Fruit fly (Drosophila melanogaster) whole organism, embryonic: ENCODE data around the gene CG13247.

Experiments
- Bteb2 ChIP-seq: fragments of 200-800 bp; sonication (Bioruptor generic); optimal IDR thresholded peaks from 2 replicates; lab custom pipeline; 2016; ENCODE audit warnings: missing biosample characterization, missing genetic modification characterization
- C15 ChIP-seq: fragments of 200-800 bp; sonication (Bioruptor generic); IDR thresholded peaks from 3 replicates; pipeline ENCODE4 v1.3.6; 2022; ENCODE audit warnings: missing biosample characterization, missing genetic modification characterization
- CG1024 ChIP-seq: fragments of 200-800 bp; sonication (Bioruptor generic); IDR thresholded peaks from 2 replicates; pipeline ENCODE4 v1.3.6; 2022; ENCODE audit warnings: missing biosample characterization, missing genetic modification characterization
- CG10431 ChIP-seq: fragments of 200-800 bp; sonication (Bioruptor generic); optimal IDR thresholded peaks from 3 replicates; lab custom pipeline; 2018; ENCODE audit warnings: missing biosample characterization, mild to moderate bottlenecking, missing genetic modification characterization
- CG12071 ChIP-seq: fragments of 200-800 bp; sonication (Bioruptor generic); optimal IDR thresholded peaks from 3 replicates; lab custom pipeline; 2018; ENCODE audit warnings: missing biosample characterization, mild to moderate bottlenecking, missing genetic modification characterization
- CG12659 ChIP-seq: fragments of 200-800 bp; sonication (Bioruptor generic); optimal IDR thresholded peaks from 3 replicates; lab custom pipeline; 2017; ENCODE audit warnings: mild to moderate bottlenecking, missing biosample characterization, missing genetic modification reagents, missing genetic modification characterization
- CG16815 ChIP-seq: fragments of 200-800 bp; sonication (Bioruptor generic); optimal IDR thresholded peaks from 3 replicates; lab custom pipeline; 2017; ENCODE audit warnings: missing biosample characterization, mild to moderate bottlenecking, missing genetic modification characterization
- CG30020 ChIP-seq: fragments of 200-800 bp; optimal IDR thresholded peaks from 2 replicates; lab custom pipeline; 2019; ENCODE audit warnings: missing biosample characterization, mild to moderate bottlenecking, missing genetic modification characterization, moderate library complexity
- CG31441 ChIP-seq: fragments of 200-800 bp; sonication (Bioruptor generic); IDR thresholded peaks from 2 replicates; pipeline ENCODE4 v1.3.6; 2022; ENCODE audit warnings: missing biosample characterization, missing genetic modification characterization
- CG3163 ChIP-seq: fragments of 200-800 bp; sonication (Bioruptor generic); optimal IDR thresholded peaks from 3 replicates; lab custom pipeline; 2016; ENCODE audit warnings: missing biosample characterization, missing genetic modification characterization
- CG32532 ChIP-seq: fragments of 200-800 bp; sonication (Bioruptor generic); IDR thresholded peaks from 2 replicates; pipeline ENCODE4 v1.3.6; 2022; ENCODE audit warnings: missing biosample characterization, missing genetic modification characterization
- CG3407 ChIP-seq: fragments of 200-800 bp; sonication (Bioruptor generic); optimal IDR thresholded peaks from 2 replicates; lab custom pipeline; 2018; ENCODE audit warnings: missing biosample characterization, mild to moderate bottlenecking, missing genetic modification characterization
- CG43689 ChIP-seq: fragments of 200-800 bp; sonication (Bioruptor generic); IDR thresholded peaks from 2 replicates; pipeline ENCODE4 v1.3.6; 2022; ENCODE audit warnings: missing biosample characterization, missing genetic modification characterization
- CG4820 ChIP-seq: fragments of 200-800 bp; sonication (Bioruptor generic); optimal IDR thresholded peaks from 3 replicates; lab custom pipeline; 2016; ENCODE audit warnings: missing biosample characterization, missing genetic modification characterization
- CG6654 ChIP-seq: fragments of 200-800 bp; sonication (Bioruptor generic); optimal IDR thresholded peaks from 2 replicates; lab custom pipeline; 2017; ENCODE audit warnings: missing biosample characterization, mild to moderate bottlenecking, missing genetic modification characterization
- CG6765 ChIP-seq: fragments of 200-800 bp; sonication (Bioruptor generic); optimal IDR thresholded peaks from 3 replicates; lab custom pipeline; 2017; ENCODE audit warnings: missing biosample characterization, mild to moderate bottlenecking, missing genetic modification characterization
- CG6854 ChIP-seq: fragments of 200-800 bp; sonication (Bioruptor generic); optimal IDR thresholded peaks from 3 replicates; lab custom pipeline; 2017; ENCODE audit warnings: missing biosample characterization, mild to moderate bottlenecking, missing genetic modification characterization
- CG7987 ChIP-seq: fragments of 200-800 bp; sonication (Bioruptor generic); optimal IDR thresholded peaks from 2 replicates; lab custom pipeline; 2018; ENCODE audit warnings: missing biosample characterization, mild to moderate bottlenecking, missing genetic modification characterization, moderate library complexity
- CG9437 ChIP-seq: fragments of 200-800 bp; sonication (Bioruptor generic); optimal IDR thresholded peaks from 2 replicates; lab custom pipeline; 2018; ENCODE audit warnings: missing biosample characterization, mild to moderate bottlenecking, missing genetic modification characterization
- CG9932 ChIP-seq: fragments of 200-800 bp; sonication (Bioruptor generic); IDR thresholded peaks from 2 replicates; pipeline ENCODE4 v1.3.6; 2022; ENCODE audit warnings: missing biosample characterization, missing genetic modification characterization
- CTCF ChIP-seq: fragments of 200-800 bp; sonication (Bioruptor generic); optimal IDR thresholded peaks from 2 replicates; lab custom pipeline; 2017; ENCODE audit warnings: missing biosample characterization, mild to moderate bottlenecking, missing genetic modification characterization, moderate library complexity
- Dip3 ChIP-seq: fragments of 200-800 bp; sonication (Bioruptor generic); optimal IDR thresholded peaks from 3 replicates; lab custom pipeline; 2016; ENCODE audit warnings: missing biosample characterization, missing genetic modification characterization
- Doc2 ChIP-seq: fragments of 200-800 bp; sonication (Bioruptor generic); IDR thresholded peaks from 2 replicates; pipeline ENCODE4 v1.3.6; 2022; ENCODE audit warnings: missing biosample characterization, missing genetic modification characterization
- Dref ChIP-seq: fragments of 200-800 bp; sonication (Bioruptor generic); IDR thresholded peaks from 2 replicates; pipeline ENCODE4 v1.3.6; 2022; ENCODE audit warnings: missing biosample characterization, missing genetic modification characterization
- Fer3 ChIP-seq: fragments of 200-800 bp; sonication (Bioruptor generic); optimal IDR thresholded peaks from 2 replicates; lab custom pipeline; 2018; ENCODE audit warnings: missing biosample characterization, mild to moderate bottlenecking, missing genetic modification characterization, moderate library complexity
- Gsc ChIP-seq: fragments of 200-800 bp; sonication (Bioruptor generic); IDR thresholded peaks from 2 replicates; pipeline ENCODE4 v1.3.6; 2022; ENCODE audit warnings: missing biosample characterization, missing genetic modification characterization
- H2.0 ChIP-seq: fragments of 200-800 bp; sonication (Bioruptor generic); IDR thresholded peaks from 2 replicates; pipeline ENCODE4 v1.3.6; 2022; ENCODE audit warnings: missing biosample characterization, missing genetic modification characterization
- Hr3 ChIP-seq: fragments of 200-800 bp; sonication (Bioruptor generic); optimal IDR thresholded peaks from 3 replicates; lab custom pipeline; 2016; ENCODE audit warnings: missing biosample characterization, missing genetic modification characterization
- Hsf ChIP-seq: fragments of 200-800 bp; sonication (Bioruptor generic); optimal IDR thresholded peaks from 3 replicates; lab custom pipeline; 2016; ENCODE audit warnings: missing biosample characterization, missing genetic modification characterization
- NC2β ChIP-seq: fragments of 200-800 bp; sonication (Bioruptor generic); optimal IDR thresholded peaks from 2 replicates; lab custom pipeline; 2016; ENCODE audit warnings: missing biosample characterization, missing genetic modification characterization
- NfI ChIP-seq: fragments of 200-800 bp; sonication (Bioruptor generic); optimal IDR thresholded peaks from 3 replicates; lab custom pipeline; 2018; ENCODE audit warnings: missing biosample characterization, mild to moderate bottlenecking, missing genetic modification characterization, moderate library complexity
- Sry-δ ChIP-seq: fragments of 200-800 bp; sonication (Bioruptor generic); optimal IDR thresholded peaks from 2 replicates; lab custom pipeline; 2016; ENCODE audit warnings: missing biosample characterization, missing genetic modification characterization
- Ssrp ChIP-seq: fragments of 200-800 bp; sonication (Bioruptor generic); optimal IDR thresholded peaks from 2 replicates; lab custom pipeline; 2018; ENCODE audit warnings: missing biosample characterization, mild to moderate bottlenecking, missing genetic modification characterization, moderate library complexity
- Vsx1 ChIP-seq: fragments of 200-800 bp; sonication (Bioruptor generic); optimal IDR thresholded peaks from 2 replicates; lab custom pipeline; 2017; ENCODE audit warnings: missing biosample characterization, mild to moderate bottlenecking, missing genetic modification characterization, missing genetic modification reagents
- Xbp1 ChIP-seq: fragments of 200-800 bp; sonication (Bioruptor generic); optimal IDR thresholded peaks from 3 replicates; lab custom pipeline; 2016; ENCODE audit warnings: missing biosample characterization, mild to moderate bottlenecking, missing genetic modification characterization
- cad ChIP-seq: fragments of >200 bp; optimal IDR thresholded peaks from 2 replicates; lab custom pipeline; 2017; ENCODE audit warnings: missing biosample characterization, missing genetic modification characterization
- chif ChIP-seq, 2 experiments: fragments of 200-800 bp; sonication (Bioruptor generic); optimal IDR thresholded peaks; 3 replicates each; lab custom pipeline; 2016; ENCODE audit warnings: missing biosample characterization in 2 of 2, missing genetic modification characterization in 2 of 2
- chinmo ChIP-seq: fragments of 200-800 bp; sonication (Bioruptor generic); IDR thresholded peaks from 4 replicates; pipeline ENCODE4 v1.3.6; 2022; ENCODE audit warnings: missing biosample characterization, missing genetic modification characterization; ENCODE audit not compliant: partially characterized antibody
- dpn ChIP-seq, 2 experiments: fragments of 200-800 bp; sonication (Bioruptor generic); optimal IDR thresholded peaks; 3 replicates each; lab custom pipeline; 2016; ENCODE audit warnings: missing biosample characterization in 2 of 2, missing genetic modification characterization in 2 of 2
- emc ChIP-seq: fragments of 200-800 bp; sonication (Bioruptor generic); optimal IDR thresholded peaks from 2 replicates; lab custom pipeline; 2016; ENCODE audit warnings: missing biosample characterization, missing genetic modification characterization
- insv ChIP-seq, 2 experiments: fragments of 200-800 bp; sonication (Bioruptor generic); optimal IDR thresholded peaks; 3 replicates each; lab custom pipeline; 2016 to 2018; ENCODE audit warnings: missing biosample characterization in 2 of 2, missing genetic modification characterization in 2 of 2
- nerfin-2 ChIP-seq: fragments of 200-800 bp; sonication (Bioruptor generic); IDR thresholded peaks from 2 replicates; pipeline ENCODE4 v1.3.6; 2022; ENCODE audit warnings: missing biosample characterization, missing genetic modification characterization; ENCODE audit not compliant: partially characterized antibody
- onecut ChIP-seq: fragments of 200-800 bp; sonication (Bioruptor generic); IDR thresholded peaks from 2 replicates; pipeline ENCODE4 v1.3.6; 2022; ENCODE audit warnings: missing biosample characterization, missing genetic modification characterization
- phol ChIP-seq: fragments of 200-800 bp; sonication (Bioruptor generic); optimal IDR thresholded peaks from 3 replicates; lab custom pipeline; 2018; ENCODE audit warnings: missing biosample characterization, mild to moderate bottlenecking, missing genetic modification characterization, moderate library complexity
- sd ChIP-seq: fragments of 200-800 bp; sonication (Bioruptor generic); optimal IDR thresholded peaks from 3 replicates; lab custom pipeline; 2018; ENCODE audit warnings: missing biosample characterization, mild to moderate bottlenecking, missing genetic modification characterization, moderate library complexity
- sens ChIP-seq: fragments of 200-800 bp; sonication (Bioruptor generic); peaks from one replicate; lab custom pipeline; 2016; ENCODE audit warnings: missing biosample characterization, missing genetic modification characterization
- slou ChIP-seq: fragments of 200-800 bp; sonication (Bioruptor generic); optimal IDR thresholded peaks from 3 replicates; lab custom pipeline; 2016; ENCODE audit warnings: missing biosample characterization, missing genetic modification characterization
- sob ChIP-seq: fragments of 200-800 bp; sonication (Bioruptor generic); IDR thresholded peaks from 2 replicates; pipeline ENCODE4 v1.3.6; 2022; ENCODE audit warnings: missing biosample characterization, missing genetic modification characterization
- sug ChIP-seq: fragments of 200-800 bp; optimal IDR thresholded peaks from 2 replicates; lab custom pipeline; 2019; ENCODE audit warnings: missing biosample characterization, mild to moderate bottlenecking, missing genetic modification characterization, moderate library complexity
- ttk ChIP-seq: fragments of 200-800 bp; sonication (Bioruptor generic); IDR thresholded peaks from 2 replicates; pipeline ENCODE4 v2.1.2; 2022; ENCODE audit warnings: missing biosample characterization, missing genetic modification characterization
- unpg ChIP-seq: fragments of 200-800 bp; sonication (Bioruptor generic); optimal IDR thresholded peaks from 3 replicates; lab custom pipeline; 2018; ENCODE audit warnings: missing biosample characterization, mild to moderate bottlenecking, missing genetic modification characterization, moderate library complexity

Gene CG13247

dm6 chr3L:20393357-20393756 is 23.2 kb downstream of the CG13247 start, which contains the start of gene CG33969 (continued):
- TF ChIP-seq Gsc (GFP tag; lab: Robert Waterston, UW) (no peak), nerfin-2 (GFP tag; lab: Robert Waterston, UW) (no peak), CG43689 (GFP tag; lab: Robert Waterston, UW) (no peak), CG30020 (tag; lab: Kevin White, UChicago) (peak; percentile 9), CG6654 (no peak), CG3407 (GFP tag; lab: Kevin White, UChicago) (no peak), CG7987 (GFP tag; lab: Kevin White, UChicago) (no peak), CG4820 (GFP tag; lab: Kevin White, UChicago) (no peak), CG1024 (no peak), Xbp1 (GFP tag; lab: Kevin White, UChicago) (no peak), chinmo (GFP tag; lab: Robert Waterston, UW) (no peak), onecut (peak; percentile 92), CG12659 (GFP tag; lab: Kevin White, UChicago) (peak; percentile 22), insv (GFP tag; optimal IDR thresholded peaks at IDR 0.05; lab: Kevin White, UChicago) (no peak), Doc2 (GFP tag; lab: Robert Waterston, UW) (no peak), sug (tag; lab: Kevin White, UChicago) (peak; percentile 2), C15 (GFP tag; lab: Robert Waterston, UW) (no peak), Fer3 (tag; lab: Kevin White, UChicago) (no peak)
- TF ChIP-seq, all 482 proteins: peak for 51

- peak; percentile 63 for TF ChIP-seq CG10431 (GFP tag; lab: Kevin White, UChicago)
- 0 out of 2 replicates have a peak, but pooled peaks have one; percentile 24 for TF ChIP-seq CG31441
- no peak for TF ChIP-seq Ssrp (tag; lab: Kevin White, UChicago)
- TF ChIP-seq CG16815 (GFP tag; lab: Kevin White, UChicago) = peak; percentile 49
- peak; percentile 36 for TF ChIP-seq CG12071 (GFP tag; lab: Kevin White, UChicago)
- TF ChIP-seq dpn (GFP tag; optimal IDR thresholded peaks at IDR 0.05; lab: Kevin White, UChicago) = peak; percentile 37 to 49
- peak; percentile 80 for TF ChIP-seq Dip3 (GFP tag; lab: Kevin White, UChicago)
- TF ChIP-seq emc (GFP tag; lab: Kevin White, UChicago) = peak; percentile 56
- TF ChIP-seq Bteb2 = peak; percentile 61
- TF ChIP-seq CG6854 = peak; percentile 32
- TF ChIP-seq unpg (GFP tag; lab: Kevin White, UChicago) = peak; percentile 26
- no peak for TF ChIP-seq Sry-δ (GFP tag; lab: Kevin White, UChicago)
- TF ChIP-seq chif (GFP tag; optimal IDR thresholded peaks at IDR 0.05; lab: Kevin White, UChicago) = peak in 1 of 2 experiments; percentile 2
- TF ChIP-seq Hr3 = peak; percentile 48
- no peak for TF ChIP-seq cad (GFP tag; lab: Kevin White, UChicago)
- peak; percentile 52 for TF ChIP-seq sens (GFP tag; lab: Kevin White, UChicago)
- TF ChIP-seq CG9437 (GFP tag; lab: Kevin White, UChicago) = no peak
- peak; percentile 34 for TF ChIP-seq CG6765
- no peak for TF ChIP-seq slou
- peak; percentile 62 for TF ChIP-seq Hsf (GFP tag; lab: Kevin White, UChicago)
- TF ChIP-seq NC2β = no peak
- TF ChIP-seq sob (GFP tag; lab: Robert Waterston, UW) = peak; percentile 47
- TF ChIP-seq CG32532 (GFP tag; lab: Robert Waterston, UW) = peak; percentile 69
- no peak for TF ChIP-seq ttk (GFP tag; lab: Robert Waterston, UW)
- peak; percentile 3 for TF ChIP-seq NfI (GFP tag; lab: Kevin White, UChicago)
- peak; percentile 63 for TF ChIP-seq CTCF (GFP tag; lab: Kevin White, UChicago)
- TF ChIP-seq sd (tag; lab: Kevin White, UChicago) = peak; percentile 70
- TF ChIP-seq phol (tag; lab: Kevin White, UChicago) = peak; percentile 9
- no peak for TF ChIP-seq Vsx1 (GFP tag; lab: Kevin White, UChicago)
- 0 out of 2 replicates have a peak, but pooled peaks have one; percentile 15 for TF ChIP-seq Dref
- no peak for TF ChIP-seq H2.0 (GFP tag; lab: Robert Waterston, UW)
- peak; percentile 17 for TF ChIP-seq CG3163 (GFP tag; lab: Kevin White, UChicago)
- TF ChIP-seq CG9932 (GFP tag; lab: Robert Waterston, UW) = peak; percentile 62
These were observed 25.3 kb downstream of the CG13247 start for dm6 chr3L:20395257-20395909.
